Fruit fly (Drosophila melanogaster) whole organism, embryonic: Measurements from ENCODE around the gene Cpr78E.

Experiments used
- Atf-2 ChIP-seq: fragments of 200-800 bp; sonication (Bioruptor generic); optimal IDR thresholded peaks from 2 replicates; lab custom pipeline; 2016; ENCODE audit warnings: missing biosample characterization, missing genetic modification characterization
- BEAF-32 ChIP-seq: fragments of 200-800 bp; sonication (Bioruptor generic); optimal IDR thresholded peaks from 3 replicates; lab custom pipeline; 2017; ENCODE audit warnings: missing biosample characterization, missing genetic modification characterization, mild to moderate bottlenecking, moderate library complexity, missing genetic modification reagents
- Blimp-1 ChIP-seq: fragments of 200-800 bp; sonication (Bioruptor generic); optimal IDR thresholded peaks from 3 replicates; lab custom pipeline; 2018; ENCODE audit warnings: missing biosample characterization, missing genetic modification characterization, mild to moderate bottlenecking, moderate library complexity, missing genetic modification reagents
- CG11398 ChIP-seq: fragments of 200-800 bp; sonication (Bioruptor generic); optimal IDR thresholded peaks from 2 replicates; lab custom pipeline; 2016; ENCODE audit warnings: missing biosample characterization, missing genetic modification characterization
- CG11723 ChIP-seq: fragments of 200-800 bp; sonication (Bioruptor generic); optimal IDR thresholded peaks from 2 replicates; lab custom pipeline; 2017; ENCODE audit warnings: missing biosample characterization, mild to moderate bottlenecking, missing genetic modification characterization
- CG14710 ChIP-seq: fragments of 200-800 bp; sonication (Bioruptor generic); optimal IDR thresholded peaks from 3 replicates; lab custom pipeline; 2019; ENCODE audit warnings: missing biosample characterization, mild to moderate bottlenecking, missing genetic modification characterization, moderate library complexity
- CG14965 ChIP-seq: fragments of 200-800 bp; sonication (Bioruptor generic); optimal IDR thresholded peaks from 2 replicates; lab custom pipeline; 2016; ENCODE audit warnings: missing biosample characterization, missing genetic modification characterization, borderline replicate concordance
- CG16815 ChIP-seq: fragments of 200-800 bp; sonication (Bioruptor generic); optimal IDR thresholded peaks from 3 replicates; lab custom pipeline; 2017; ENCODE audit warnings: missing biosample characterization, mild to moderate bottlenecking, missing genetic modification characterization
- CG17568 ChIP-seq: fragments of 200-800 bp; sonication (Bioruptor generic); optimal IDR thresholded peaks from 2 replicates; lab custom pipeline; 2018; ENCODE audit warnings: missing biosample characterization, mild to moderate bottlenecking, missing genetic modification characterization, moderate library complexity
- CG17802 ChIP-seq: fragments of 200-800 bp; sonication (Bioruptor generic); optimal IDR thresholded peaks from 2 replicates; lab custom pipeline; 2018; ENCODE audit warnings: missing biosample characterization, mild to moderate bottlenecking, missing genetic modification characterization, moderate library complexity
- CG18476 ChIP-seq: fragments of 200-800 bp; sonication (Bioruptor generic); optimal IDR thresholded peaks from 2 replicates; lab custom pipeline; 2016; ENCODE audit warnings: missing biosample characterization, mild to moderate bottlenecking, missing genetic modification characterization
- CG30020 ChIP-seq: fragments of 200-800 bp; optimal IDR thresholded peaks from 2 replicates; lab custom pipeline; 2019; ENCODE audit warnings: missing biosample characterization, mild to moderate bottlenecking, missing genetic modification characterization, moderate library complexity
- CG30431 ChIP-seq: fragments of 200-800 bp; sonication (Bioruptor generic); optimal IDR thresholded peaks from 2 replicates; lab custom pipeline; 2017; ENCODE audit warnings: missing biosample characterization, missing genetic modification characterization
- CG3065 ChIP-seq: fragments of 200-800 bp; sonication (Bioruptor generic); optimal IDR thresholded peaks from 2 replicates; lab custom pipeline; 2016; ENCODE audit warnings: missing biosample characterization, missing genetic modification characterization
- CG3726 ChIP-seq: fragments of 200-800 bp; sonication (Bioruptor generic); IDR thresholded peaks from 3 replicates; pipeline ENCODE4, ENCODE4 v1.3.6; 2022; ENCODE audit warnings: missing biosample characterization, missing genetic modification characterization
- CG3995 ChIP-seq: fragments of 200-800 bp; sonication (Bioruptor generic); optimal IDR thresholded peaks from 3 replicates; lab custom pipeline; 2016; ENCODE audit warnings: missing biosample characterization, missing genetic modification characterization
- CG4282 ChIP-seq: fragments of 200-800 bp; sonication (Bioruptor generic); optimal IDR thresholded peaks from 2 replicates; lab custom pipeline; 2016; ENCODE audit warnings: missing biosample characterization, missing genetic modification characterization
- CG6765 ChIP-seq: fragments of 200-800 bp; sonication (Bioruptor generic); optimal IDR thresholded peaks from 3 replicates; lab custom pipeline; 2017; ENCODE audit warnings: missing biosample characterization, mild to moderate bottlenecking, missing genetic modification characterization
- CG7745 ChIP-seq: fragments of 200-800 bp; sonication (Bioruptor generic); optimal IDR thresholded peaks from 2 replicates; lab custom pipeline; 2018; ENCODE audit warnings: missing biosample characterization, mild to moderate bottlenecking, missing genetic modification characterization, moderate library complexity
- CG7963 ChIP-seq: fragments of 200-800 bp; sonication (Bioruptor generic); IDR thresholded peaks from 3 replicates; pipeline ENCODE4 v1.3.6; 2022; ENCODE audit warnings: missing biosample characterization, missing genetic modification characterization; ENCODE audit not compliant: partially characterized antibody
- CG8089 ChIP-seq: fragments of 200-800 bp; sonication (Bioruptor generic); optimal IDR thresholded peaks from 3 replicates; lab custom pipeline; 2016; ENCODE audit warnings: missing biosample characterization, missing genetic modification characterization
- CG8388 ChIP-seq: fragments of 200-800 bp; sonication (Bioruptor generic); optimal IDR thresholded peaks from 2 replicates; lab custom pipeline; 2019; ENCODE audit warnings: missing biosample characterization, mild to moderate bottlenecking, missing genetic modification characterization, moderate library complexity
- CG9932 ChIP-seq: fragments of 200-800 bp; sonication (Bioruptor generic); IDR thresholded peaks from 2 replicates; pipeline ENCODE4 v1.3.6; 2022; ENCODE audit warnings: missing biosample characterization, missing genetic modification characterization
- Dip2 ChIP-seq: fragments of 200-800 bp; sonication (Bioruptor generic); IDR thresholded peaks from 2 replicates; pipeline ENCODE4 v1.3.6; 2022; ENCODE audit warnings: missing biosample characterization, missing genetic modification characterization
- Dip3 ChIP-seq: fragments of 200-800 bp; sonication (Bioruptor generic); optimal IDR thresholded peaks from 3 replicates; lab custom pipeline; 2016; ENCODE audit warnings: missing biosample characterization, missing genetic modification characterization
- Eip74EF ChIP-seq, 2 experiments: fragments of 200-800 bp in 1 of 2; fragments of >200 bp in 1 of 2; sonication (Bioruptor generic) in 1 of 2; optimal IDR thresholded peaks; 2 replicates each; lab custom pipeline; 2017 to 2019; ENCODE audit warnings: missing biosample characterization in 2 of 2, missing genetic modification characterization in 2 of 2, mild to moderate bottlenecking in 1 of 2, moderate library complexity in 1 of 2
- Lim3 ChIP-seq: fragments of 200-800 bp; sonication (Bioruptor generic); IDR thresholded peaks from 2 replicates; pipeline ENCODE4 v1.3.6; 2022; ENCODE audit warnings: missing biosample characterization, missing genetic modification characterization
- Sox100B ChIP-seq: fragments of 200-800 bp; sonication (Bioruptor generic); optimal IDR thresholded peaks from 3 replicates; lab custom pipeline; 2018; ENCODE audit warnings: missing biosample characterization, mild to moderate bottlenecking, missing genetic modification characterization
- Vsx1 ChIP-seq: fragments of 200-800 bp; sonication (Bioruptor generic); optimal IDR thresholded peaks from 2 replicates; lab custom pipeline; 2017; ENCODE audit warnings: missing biosample characterization, mild to moderate bottlenecking, missing genetic modification characterization, missing genetic modification reagents
- aop ChIP-seq: fragments of 200-800 bp; sonication (Bioruptor generic); IDR thresholded peaks from 2 replicates; pipeline ENCODE4 v1.3.6; 2022; ENCODE audit warnings: missing biosample characterization, missing genetic modification characterization
- bbx ChIP-seq: fragments of 200-800 bp; sonication (Bioruptor generic); IDR thresholded peaks from 2 replicates; pipeline ENCODE4 v1.3.6; 2022; ENCODE audit warnings: missing biosample characterization, missing genetic modification characterization; ENCODE audit not compliant: partially characterized antibody
- bowl ChIP-seq: fragments of 200-800 bp; sonication (Bioruptor generic); IDR thresholded peaks from 2 replicates; pipeline ENCODE4 v1.3.6; 2022; ENCODE audit warnings: missing biosample characterization, missing genetic modification characterization
- danr ChIP-seq: fragments of 200-800 bp; sonication (Bioruptor generic); IDR thresholded peaks from 2 replicates; pipeline ENCODE4 v1.3.6; 2022; ENCODE audit warnings: missing biosample characterization, missing genetic modification characterization
- ewg ChIP-seq: fragments of 200-800 bp; sonication (Bioruptor generic); optimal IDR thresholded peaks from 3 replicates; lab custom pipeline; 2017; ENCODE audit warnings: mild to moderate bottlenecking, missing biosample characterization, missing genetic modification reagents, missing genetic modification characterization
- gem ChIP-seq: fragments of 200-800 bp; sonication (Bioruptor generic); optimal IDR thresholded peaks from 2 replicates; lab custom pipeline; 2019; ENCODE audit warnings: missing biosample characterization, mild to moderate bottlenecking, missing genetic modification characterization, moderate library complexity
- jigr1 ChIP-seq: fragments of 200-800 bp; sonication (Bioruptor generic); IDR thresholded peaks from 3 replicates; pipeline ENCODE4 v1.3.6; 2022; ENCODE audit warnings: missing biosample characterization, missing genetic modification characterization
- kah ChIP-seq: fragments of 200-800 bp; sonication (Bioruptor generic); optimal IDR thresholded peaks from 2 replicates; lab custom pipeline; 2018; ENCODE audit warnings: missing biosample characterization, mild to moderate bottlenecking, missing genetic modification characterization
- lmd ChIP-seq: fragments of 200-800 bp; sonication (Bioruptor generic); IDR thresholded peaks from 2 replicates; pipeline ENCODE4 v1.3.6; 2022; ENCODE audit warnings: missing biosample characterization, missing genetic modification characterization
- maf-S ChIP-seq: fragments of 200-800 bp; sonication (Bioruptor generic); optimal IDR thresholded peaks from 2 replicates; lab custom pipeline; 2016; ENCODE audit warnings: missing biosample characterization, missing genetic modification characterization
- prd ChIP-seq, 3 experiments: fragments of >200 bp in 2 of 3; fragments of 200-800 bp in 1 of 3; sonication (Bioruptor generic) in 1 of 3; optimal IDR thresholded peaks in 2 of 3; IDR thresholded peaks in 1 of 3; 2 replicates in 2 of 3; 3 replicates in 1 of 3; pipeline versions ENCODE4 v1.3.6 to Lab custom; 2017 to 2022; ENCODE audit warnings: missing biosample characterization in 1 of 3, missing genetic modification characterization in 1 of 3
- sens ChIP-seq: fragments of 200-800 bp; sonication (Bioruptor generic); peaks from one replicate; lab custom pipeline; 2016; ENCODE audit warnings: missing biosample characterization, missing genetic modification characterization
- seq ChIP-seq: fragments of 200-800 bp; sonication (Bioruptor generic); IDR thresholded peaks from 2 replicates; pipeline ENCODE4 v1.3.6; 2022; ENCODE audit warnings: missing biosample characterization, missing genetic modification characterization
- sim ChIP-seq: fragments of 200-800 bp; sonication (Bioruptor generic); IDR thresholded peaks from 2 replicates; pipeline ENCODE4 v1.3.6; 2022; ENCODE audit warnings: missing biosample characterization, missing genetic modification characterization
- slbo ChIP-seq: fragments of 200-800 bp; sonication (Bioruptor generic); IDR thresholded peaks from 2 replicates; pipeline ENCODE4 v1.3.6; 2022; ENCODE audit warnings: missing biosample characterization, missing genetic modification characterization
- sob ChIP-seq: fragments of 200-800 bp; sonication (Bioruptor generic); IDR thresholded peaks from 2 replicates; pipeline ENCODE4 v1.3.6; 2022; ENCODE audit warnings: missing biosample characterization, missing genetic modification characterization
- sqz ChIP-seq: fragments of 200-800 bp; sonication (Bioruptor generic); optimal IDR thresholded peaks from 3 replicates; lab custom pipeline; 2018; ENCODE audit warnings: missing biosample characterization, mild to moderate bottlenecking, missing genetic modification characterization
- tgo ChIP-seq: fragments of 200-800 bp; sonication (Bioruptor generic); IDR thresholded peaks from 3 replicates; pipeline ENCODE4 v1.3.6; 2022; ENCODE audit warnings: missing biosample characterization, missing genetic modification characterization
- twi ChIP-seq: fragments of 200-800 bp; optimal IDR thresholded peaks from 2 replicates; lab custom pipeline; 2019; ENCODE audit warnings: missing biosample characterization, mild to moderate bottlenecking, missing genetic modification characterization, moderate library complexity
- vnd ChIP-seq: fragments of 200-800 bp; sonication (Bioruptor generic); IDR thresholded peaks from 3 replicates; pipeline ENCODE4 v1.3.6; 2022; ENCODE audit warnings: missing biosample characterization, missing genetic modification characterization; ENCODE audit not compliant: partially characterized antibody
- z ChIP-seq: fragments of 200-800 bp; sonication (Bioruptor generic); IDR thresholded peaks from 3 replicates; pipeline ENCODE4 v1.3.6; 2022; ENCODE audit warnings: missing biosample characterization, missing genetic modification characterization
- zfh2 ChIP-seq: fragments of 200-800 bp; sonication (Bioruptor generic); optimal IDR thresholded peaks from 2 replicates; lab custom pipeline; 2016; ENCODE audit warnings: missing biosample characterization, missing genetic modification characterization

Gene Cpr78E

DNA sequence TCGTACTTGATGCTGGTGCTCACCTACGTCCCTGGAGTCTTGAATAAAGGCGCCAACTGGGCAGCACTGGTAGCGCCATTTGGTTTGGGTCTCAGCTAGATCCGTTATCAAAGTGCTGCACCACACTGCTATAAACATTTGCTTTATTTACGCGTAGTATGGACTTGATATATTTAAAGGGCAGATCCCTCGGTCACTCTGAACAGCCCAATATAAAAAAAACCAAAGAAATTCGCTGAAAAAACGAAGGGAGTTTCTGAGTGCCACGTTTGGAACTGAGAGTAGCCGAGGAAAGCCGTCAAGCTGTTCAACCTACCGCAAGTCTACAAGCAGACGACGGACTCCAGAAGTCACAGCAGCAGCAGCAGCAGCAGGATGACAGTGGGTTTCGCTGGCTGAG, 26.0 kb downstream of the Cpr78E start, which contains the start of gene Atox1 (continued):
- TF ChIP-seq ewg (GFP tag; lab: Kevin White, UChicago) (peak; percentile 22), tgo (GFP tag; lab: Robert Waterston, UW) (no peak), jigr1 (GFP tag; lab: Robert Waterston, UW) (no peak), bowl (GFP tag; lab: Robert Waterston, UW) (no peak), seq (GFP tag; lab: Robert Waterston, UW) (no peak), CG14965 (GFP tag; lab: Kevin White, UChicago) (no peak), lmd (GFP tag; lab: Robert Waterston, UW) (no peak), maf-S (GFP tag; lab: Kevin White, UChicago) (no peak), Sox100B (GFP tag; lab: Kevin White, UChicago) (no peak), CG8388 (GFP tag; lab: Kevin White, UChicago) (no peak), aop (no peak), CG6765 (GFP tag; lab: Kevin White, UChicago) (peak; percentile 10), sens (GFP tag; lab: Kevin White, UChicago) (peak; percentile 78), Eip74EF (GFP tag; optimal IDR thresholded peaks at IDR 0.05; lab: Kevin White, UChicago) (no peak), Atf-2 (GFP tag; lab: Kevin White, UChicago) (no peak), CG17802 (no peak), sim (GFP tag; lab: Robert Waterston, UW) (no peak), CG18476 (GFP tag; lab: Kevin White, UChicago) (no peak), zfh2 (no peak), CG4282 (GFP tag; lab: Kevin White, UChicago) (no peak), gem (no peak), CG3726 (GFP tag; lab: Robert Waterston, UW) (no peak), CG16815 (GFP tag; lab: Kevin White, UChicago) (no peak), CG17568 (GFP tag; lab: Kevin White, UChicago) (no peak), CG14710 (peak; percentile 65), Blimp-1 (GFP tag; lab: Kevin White, UChicago) (no peak), sqz (GFP tag; lab: Kevin White, UChicago) (peak; percentile 95), CG11398 (no peak), CG11723 (no peak), Vsx1 (GFP tag; lab: Kevin White, UChicago) (no peak), sob (peak; percentile 43; the same call in 1 of the 2 replicates), CG30020 (tag; lab: Kevin White, UChicago) (peak; percentile 11), Lim3 (GFP tag; lab: Robert Waterston, UW) (no peak), prd (optimal IDR thresholded peaks at IDR 0.05; lab: Kevin White, UChicago) (no peak), prd (GFP tag; IDR thresholded peaks at IDR 0.05; lab: Robert Waterston, UW) (no peak), BEAF-32 (peak; percentile 45), slbo (GFP tag; lab: Robert Waterston, UW) (peak; percentile 45), CG7745 (tag; lab: Kevin White, UChicago) (no peak), twi (no peak), CG9932 (GFP tag; lab: Robert Waterston, UW) (no peak), CG30431 (GFP tag; lab: Kevin White, UChicago) (no peak), z (GFP tag; lab: Robert Waterston, UW) (no peak), Dip3 (GFP tag; lab: Kevin White, UChicago) (no peak), vnd (GFP tag; lab: Robert Waterston, UW) (no peak), CG3065 (GFP tag; lab: Kevin White, UChicago) (no peak), Dip2 (GFP tag; lab: Robert Waterston, UW) (no peak), CG8089 (GFP tag; lab: Kevin White, UChicago) (no peak), CG7963 (GFP tag; lab: Robert Waterston, UW) (no peak), bbx (GFP tag; lab: Robert Waterston, UW) (no peak), danr (no peak), CG3995 (GFP tag; lab: Kevin White, UChicago) (peak; percentile 1), kah (no peak)
